Fruit fly (Drosophila melanogaster) whole organism, wandering third instar larva: Measurements from ENCODE around the gene bor.

Source experiments
- Abd-B ChIP-seq: fragments of >200 bp; optimal IDR thresholded peaks from 2 replicates; lab custom pipeline; 2017; ENCODE audit warnings: missing biosample characterization, missing genetic modification characterization
- CG32264 ChIP-seq: fragments of 200-800 bp; sonication (Bioruptor generic); optimal IDR thresholded peaks from 2 replicates; lab custom pipeline; 2016; ENCODE audit warnings: missing biosample characterization, missing genetic modification characterization
- CG9705 ChIP-seq: fragments of 200-800 bp; sonication (Bioruptor generic); optimal IDR thresholded peaks from 2 replicates; lab custom pipeline; 2018; ENCODE audit warnings: missing biosample characterization, mild to moderate bottlenecking, missing genetic modification characterization
- CrebA ChIP-seq: fragments of 200-800 bp; sonication (Bioruptor generic); optimal IDR thresholded peaks from 2 replicates; lab custom pipeline; 2016; ENCODE audit warnings: missing biosample characterization, mild to moderate bottlenecking, missing genetic modification characterization, borderline replicate concordance
- Dfd ChIP-seq: fragments of >200 bp; optimal IDR thresholded peaks from 2 replicates; lab custom pipeline; 2017; ENCODE audit warnings: missing biosample characterization, missing genetic modification characterization
- Dif ChIP-seq: fragments of 200-275, 200-300 bp; sonication (Bioruptor generic); optimal IDR thresholded peaks from 2 replicates; lab custom pipeline; 2018; ENCODE audit warnings: missing biosample characterization, missing genetic modification characterization; ENCODE audit not compliant: partially characterized antibody
- GATAd ChIP-seq: sonication (Bioruptor generic); optimal IDR thresholded peaks from 2 replicates; lab custom pipeline; 2016; ENCODE audit warnings: missing biosample characterization, missing genetic modification characterization
- HLH106 ChIP-seq: fragments of 200-800 bp; optimal IDR thresholded peaks from 3 replicates; lab custom pipeline; 2019; ENCODE audit warnings: missing biosample characterization, mild to moderate bottlenecking, missing genetic modification characterization, moderate library complexity
- Hnf4 ChIP-seq: fragments of 200-800 bp; sonication (Bioruptor generic); optimal IDR thresholded peaks from 2 replicates; lab custom pipeline; 2016; ENCODE audit warnings: missing biosample characterization, mild to moderate bottlenecking, missing genetic modification characterization
- Hr78 ChIP-seq: fragments of >200 bp; optimal IDR thresholded peaks from 2 replicates; lab custom pipeline; 2017; ENCODE audit warnings: missing biosample characterization, missing genetic modification characterization
- Hr83 ChIP-seq: fragments of 200-300 bp; sonication (Bioruptor generic); optimal IDR thresholded peaks from 2 replicates; lab custom pipeline; 2016; ENCODE audit warnings: missing biosample characterization, mild to moderate bottlenecking, missing genetic modification characterization, moderate library complexity; ENCODE audit not compliant: poor library complexity, severe bottlenecking
- Jra ChIP-seq: sonication (Bioruptor generic); optimal IDR thresholded peaks from 2 replicates; lab custom pipeline; 2016; ENCODE audit warnings: missing biosample characterization, missing genetic modification characterization
- Mio ChIP-seq: sonication (Bioruptor generic); optimal IDR thresholded peaks from 2 replicates; lab custom pipeline; 2016; ENCODE audit warnings: missing biosample characterization, missing genetic modification characterization
- Myc ChIP-seq: fragments of >200 bp; optimal IDR thresholded peaks from 2 replicates; lab custom pipeline; 2017
- N ChIP-seq: fragments of >200 bp; optimal IDR thresholded peaks from 2 replicates; lab custom pipeline; 2018; ENCODE audit warnings: missing biosample characterization, missing external identifiers, missing genetic modification characterization
- OdsH ChIP-seq: fragments of 200-800 bp; sonication (Bioruptor generic); optimal IDR thresholded peaks from 2 replicates; lab custom pipeline; 2016; ENCODE audit warnings: missing biosample characterization, mild to moderate bottlenecking, missing genetic modification characterization
- Rel ChIP-seq, 2 experiments: fragments of 200-800 bp; sonication (Bioruptor generic) in 1 of 2; optimal IDR thresholded peaks; 2 replicates in 1 of 2; 3 replicates in 1 of 2; lab custom pipeline; 2016 to 2019; ENCODE audit warnings: mild to moderate bottlenecking in 2 of 2, missing biosample characterization in 2 of 2, missing genetic modification characterization in 2 of 2, moderate library complexity in 1 of 2
- Sp1 ChIP-seq: fragments of 200-800 bp; sonication (Bioruptor generic); optimal IDR thresholded peaks from 3 replicates; lab custom pipeline; 2019; ENCODE audit warnings: missing biosample characterization, mild to moderate bottlenecking, missing genetic modification characterization, moderate library complexity
- Vsx2 ChIP-seq: fragments of 200-300, 225-300 bp; sonication (Bioruptor generic); optimal IDR thresholded peaks from 2 replicates; lab custom pipeline; 2018; ENCODE audit warnings: missing biosample characterization, missing genetic modification characterization; ENCODE audit not compliant: partially characterized antibody
- br ChIP-seq: fragments of 200-800 bp; sonication (Bioruptor generic); optimal IDR thresholded peaks from 2 replicates; lab custom pipeline; 2016; ENCODE audit warnings: missing biosample characterization, missing genetic modification characterization
- brk ChIP-seq: fragments of 200-800 bp; sonication (Bioruptor generic); optimal IDR thresholded peaks from 2 replicates; lab custom pipeline; 2016; ENCODE audit warnings: missing biosample characterization, mild to moderate bottlenecking, missing genetic modification characterization
- dl ChIP-seq, 2 experiments: fragments of 175-275, 200-275 bp in 1 of 2; fragments of 200-275 bp in 1 of 2; sonication (Bioruptor generic); optimal IDR thresholded peaks; lab custom pipeline; 2018; ENCODE audit warnings: mild to moderate bottlenecking in 2 of 2, missing biosample characterization in 2 of 2, missing genetic modification characterization in 2 of 2, moderate library complexity in 2 of 2; ENCODE audit not compliant: partially characterized antibody in 2 of 2, insufficient read depth in 1 of 2
- dmrt93B ChIP-seq: fragments of 200-800 bp; sonication (Bioruptor generic); optimal IDR thresholded peaks from 2 replicates; lab custom pipeline; 2018; ENCODE audit warnings: missing biosample characterization, mild to moderate bottlenecking, missing genetic modification characterization
- dsf ChIP-seq: sonication (Bioruptor generic); optimal IDR thresholded peaks from 2 replicates; lab custom pipeline; 2016; ENCODE audit warnings: missing biosample characterization, missing genetic modification characterization, borderline replicate concordance
- ey ChIP-seq: fragments of 200-800 bp; sonication (Bioruptor generic); optimal IDR thresholded peaks from 2 replicates; lab custom pipeline; 2016; ENCODE audit warnings: missing biosample characterization, missing genetic modification characterization
- foxo ChIP-seq, 2 experiments: fragments of 200-800 bp; sonication (Bioruptor generic); optimal IDR thresholded peaks; 2 replicates in 1 of 2; 3 replicates in 1 of 2; lab custom pipeline; 2016 to 2017; ENCODE audit warnings: missing biosample characterization in 2 of 2, missing genetic modification characterization in 2 of 2
- fru ChIP-seq: fragments of 200-800 bp; sonication (Bioruptor generic); optimal IDR thresholded peaks from 3 replicates; lab custom pipeline; 2016; ENCODE audit warnings: missing biosample characterization, mild to moderate bottlenecking, missing genetic modification characterization
- h ChIP-seq: fragments of 200-800 bp; sonication (Bioruptor generic); optimal IDR thresholded peaks from 3 replicates; lab custom pipeline; 2016; ENCODE audit warnings: missing biosample characterization, mild to moderate bottlenecking, missing genetic modification characterization
- jim ChIP-seq: fragments of 175-275, 200-325 bp; sonication (Bioruptor generic); optimal IDR thresholded peaks from 2 replicates; lab custom pipeline; 2016; ENCODE audit warnings: missing biosample characterization, mild to moderate bottlenecking, missing genetic modification characterization
- lola ChIP-seq: fragments of >200 bp; optimal IDR thresholded peaks from 2 replicates; lab custom pipeline; 2017; ENCODE audit warnings: missing biosample characterization, missing genetic modification characterization
- pan ChIP-seq: fragments of >200 bp; optimal IDR thresholded peaks from 2 replicates; lab custom pipeline; 2017
- psq ChIP-seq: fragments of 200-800 bp; sonication (Bioruptor generic); optimal IDR thresholded peaks from 3 replicates; lab custom pipeline; 2017; ENCODE audit warnings: missing biosample characterization, mild to moderate bottlenecking, missing genetic modification characterization, moderate library complexity
- rgr ChIP-seq: fragments of 200-800 bp; sonication (Bioruptor generic); optimal IDR thresholded peaks from 3 replicates; lab custom pipeline; 2016; ENCODE audit warnings: missing biosample characterization, mild to moderate bottlenecking, missing genetic modification characterization
- sage ChIP-seq: fragments of 200-800 bp; sonication (Bioruptor generic); optimal IDR thresholded peaks from 2 replicates; lab custom pipeline; 2016; ENCODE audit warnings: missing biosample characterization, mild to moderate bottlenecking, missing genetic modification characterization
- sv ChIP-seq: fragments of 200-800 bp; sonication (Bioruptor generic); optimal IDR thresholded peaks from 3 replicates; lab custom pipeline; 2016; ENCODE audit warnings: missing biosample characterization, missing genetic modification characterization
- tai ChIP-seq: sonication (Bioruptor generic); optimal IDR thresholded peaks from 2 replicates; lab custom pipeline; 2016; ENCODE audit warnings: missing biosample characterization, missing genetic modification characterization
- usp ChIP-seq: fragments of >200 bp; optimal IDR thresholded peaks from 2 replicates; lab custom pipeline; 2017; ENCODE audit warnings: missing biosample characterization, missing genetic modification characterization
- woc ChIP-seq: sonication (Bioruptor generic); optimal IDR thresholded peaks from 2 replicates; lab custom pipeline; 2016; ENCODE audit warnings: missing biosample characterization, mild to moderate bottlenecking, missing genetic modification characterization

bor gene

DNA sequence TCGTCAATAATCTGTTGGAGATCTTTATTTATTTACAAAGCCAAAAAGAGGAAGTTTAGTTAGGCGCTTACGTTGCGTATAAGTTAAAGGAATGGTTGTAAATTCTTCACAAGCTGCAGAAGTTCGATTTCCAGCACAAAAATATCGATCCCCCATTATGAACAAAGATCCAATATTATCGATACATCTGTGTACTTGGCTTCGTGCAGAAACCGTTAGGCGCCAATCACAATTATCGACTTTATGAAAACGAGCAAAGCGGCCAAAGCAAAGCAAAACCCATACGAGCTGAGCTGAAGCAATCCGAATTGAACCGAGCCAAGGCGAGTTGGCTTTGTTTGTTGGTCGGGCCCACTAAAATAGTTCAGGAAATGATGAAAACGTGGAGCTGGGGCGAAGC, 38.6 kb downstream of the bor start, which contains the start of gene tara:
tara (plus strand) TSS at position 301 of the 400 bp plus-strand sequence.
- TF ChIP-seq Sp1 (GFP tag; lab: Kevin White, UChicago): no peak
- TF ChIP-seq rgr (GFP tag; lab: Kevin White, UChicago): no peak

DNA sequence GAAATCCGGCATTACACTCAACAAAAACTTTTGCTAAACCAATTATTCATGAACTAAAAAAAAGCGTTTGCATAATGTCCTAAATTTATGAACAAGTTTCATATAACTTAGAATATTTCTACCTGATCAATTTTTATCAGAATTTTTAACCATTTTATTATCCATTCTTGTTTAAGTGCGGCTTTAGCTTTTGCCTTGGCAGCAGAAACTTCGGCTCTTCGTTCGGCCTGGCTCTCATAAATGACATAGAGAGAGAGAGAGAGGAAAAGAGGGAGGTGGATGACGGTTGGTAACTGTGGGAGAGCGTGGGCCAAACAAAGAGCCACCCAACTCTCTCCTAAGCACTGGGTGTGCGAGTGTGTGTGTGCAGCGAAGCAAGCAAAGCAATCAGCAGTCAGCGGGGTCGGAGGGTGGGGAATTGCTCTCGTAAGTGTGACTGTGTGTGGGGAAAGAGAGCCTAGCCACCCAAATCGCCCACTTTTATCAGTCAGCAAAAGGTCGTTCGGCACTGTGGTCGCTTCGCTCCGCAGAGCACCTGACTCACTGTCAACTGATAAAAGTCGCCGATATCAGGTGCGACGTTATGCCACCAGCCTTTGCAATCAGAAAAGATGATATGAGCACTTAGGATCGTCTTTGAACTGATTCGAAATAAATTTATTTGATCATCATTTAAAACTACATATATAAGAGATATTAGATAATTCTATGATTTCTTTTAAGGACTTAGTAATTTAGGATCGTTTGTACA, 39.3 kb downstream of the bor start:
- TF ChIP-seq GATAd (peak; percentile 30), lola (GFP tag; lab: Kevin White, UChicago) (no peak), Dif (GFP tag; lab: Kevin White, UChicago) (peak; percentile 91), Sp1 (GFP tag; lab: Kevin White, UChicago) (peak; percentile 85), tai (GFP tag; lab: Kevin White, UChicago) (peak; percentile 73), brk (GFP tag; lab: Kevin White, UChicago) (peak; percentile 90), h (GFP tag; lab: Kevin White, UChicago) (peak; percentile 94), Mio (GFP tag; lab: Kevin White, UChicago) (peak; percentile 26), CG9705 (GFP tag; lab: Kevin White, UChicago) (peak; percentile 2), sage (GFP tag; lab: Kevin White, UChicago) (peak; percentile 63), Abd-B (GFP tag; lab: Kevin White, UChicago) (no peak), CG32264 (GFP tag; lab: Kevin White, UChicago) (peak; percentile 88), dmrt93B (GFP tag; lab: Kevin White, UChicago) (peak; percentile 73), Jra (GFP tag; lab: Kevin White, UChicago) (peak; percentile 74), dl (GFP tag; optimal IDR thresholded peaks at IDR 0.05; lab: Kevin White, UChicago; ENCODE audit: insufficient read depth in 1 of 2, partially characterized antibody in 2 of 2) (peak; percentile 78 to 85), Myc (lab: Kevin White, UChicago) (no peak), jim (GFP tag; lab: Kevin White, UChicago) (no peak), rgr (GFP tag; lab: Kevin White, UChicago) (peak; percentile 93), Rel (GFP tag; optimal IDR thresholded peaks at IDR 0.05; lab: Kevin White, UChicago) (peak; percentile 72), Rel (tag; optimal IDR thresholded peaks at IDR 0.05; lab: Kevin White, UChicago) (peak; percentile 79), foxo (GFP tag; optimal IDR thresholded peaks at IDR 0.05; lab: Kevin White, UChicago) (peak; percentile 74 to 91), woc (GFP tag; lab: Kevin White, UChicago) (peak; percentile 81), HLH106 (peak; percentile 81), psq (GFP tag; lab: Kevin White, UChicago) (peak; percentile 79), Dfd (GFP tag; lab: Kevin White, UChicago) (no peak), Hr78 (no peak), pan (lab: Kevin White, UChicago) (no peak), ey (GFP tag; lab: Kevin White, UChicago) (peak; percentile 94), dsf (GFP tag; lab: Kevin White, UChicago) (peak; percentile 68), fru (GFP tag; lab: Kevin White, UChicago) (peak; percentile 93), br (GFP tag; lab: Kevin White, UChicago) (peak; percentile 89), CrebA (GFP tag; lab: Kevin White, UChicago) (no peak), OdsH (peak; percentile 91), usp (GFP tag; lab: Kevin White, UChicago) (no peak), N (GFP tag; lab: Kevin White, UChicago) (peak; percentile 47), sv (GFP tag; lab: Kevin White, UChicago) (peak; percentile 94), Hnf4 (GFP tag; lab: Kevin White, UChicago) (peak; percentile 82), Vsx2 (GFP tag; lab: Kevin White, UChicago) (peak; percentile 40), Hr83 (peak; percentile 55)
